Worm (Caenorhabditis elegans) whole organism, mixed stage, embryonic: Measurements from ENCODE around the gene Y39B6A.41.

Experiments used
- bed-3 ChIP-seq: fragments of 200-800 bp; sonication (Bioruptor generic); optimal IDR thresholded peaks from 3 replicates; lab custom pipeline; 2018; ENCODE audit warnings: mild to moderate bottlenecking, missing genetic modification characterization, moderate library complexity, missing compliant biosample characterization
- blmp-1 ChIP-seq: fragments of 150-350 bp; optimal IDR thresholded peaks from 2 replicates; lab custom pipeline; 2014; ENCODE audit warnings: missing biosample characterization, missing genetic modification characterization
- ceh-39 ChIP-seq: fragments of 150-350 bp; optimal IDR thresholded peaks from 2 replicates; lab custom pipeline; 2014; ENCODE audit warnings: missing biosample characterization, missing genetic modification characterization
- ceh-43 ChIP-seq: fragments of 200-800 bp; sonication (Bioruptor generic); optimal IDR thresholded peaks from 2 replicates; lab custom pipeline; 2018; ENCODE audit warnings: mild to moderate bottlenecking, missing genetic modification characterization, moderate library complexity, missing compliant biosample characterization
- ceh-83 ChIP-seq: fragments of 200-800 bp; sonication (Bioruptor generic); optimal IDR thresholded peaks from 2 replicates; lab custom pipeline; 2018; ENCODE audit warnings: mild to moderate bottlenecking, missing genetic modification characterization, missing compliant biosample characterization
- ces-1 ChIP-seq: fragments of 150-350 bp; optimal IDR thresholded peaks from 2 replicates; lab custom pipeline; 2014; ENCODE audit warnings: missing biosample characterization, missing genetic modification reagents, missing genetic modification characterization
- cnd-1 ChIP-seq: fragments of 200-800 bp; sonication (Bioruptor generic); optimal IDR thresholded peaks from 2 replicates; lab custom pipeline; 2018; ENCODE audit warnings: mild to moderate bottlenecking, missing genetic modification characterization, missing compliant biosample characterization
- drap-1 ChIP-seq: fragments of 200-800 bp; sonication (Bioruptor generic); optimal IDR thresholded peaks from 3 replicates; lab custom pipeline; 2018; ENCODE audit warnings: mild to moderate bottlenecking, missing genetic modification characterization, missing compliant biosample characterization
- elt-1 ChIP-seq: sonication (generic microtip); optimal IDR thresholded peaks from 2 replicates; lab custom pipeline; 2017; ENCODE audit warnings: missing genetic modification characterization, mild to moderate bottlenecking, missing compliant biosample characterization, antibody characterized with exemption, moderate library complexity, borderline replicate concordance; ENCODE audit not compliant: insufficient read depth
- elt-3 ChIP-seq: fragments of 150-350 bp; optimal IDR thresholded peaks from 2 replicates; lab custom pipeline; 2014; ENCODE audit warnings: missing biosample characterization, missing genetic modification characterization
- ham-2 ChIP-seq: fragments of 200-800 bp; sonication (Bioruptor generic); optimal IDR thresholded peaks from 2 replicates; lab custom pipeline; 2018; ENCODE audit warnings: mild to moderate bottlenecking, missing genetic modification characterization, missing compliant biosample characterization
- hlh-1 ChIP-seq: fragments of 150-350 bp; optimal IDR thresholded peaks from 2 replicates; lab custom pipeline; 2014; ENCODE audit warnings: missing biosample characterization, missing genetic modification reagents, missing genetic modification characterization
- lin-13 ChIP-seq: fragments of 150-350 bp; optimal IDR thresholded peaks from 2 replicates; lab custom pipeline; 2014; ENCODE audit warnings: missing biosample characterization, missing genetic modification characterization
- lin-32 ChIP-seq: fragments of 200-800 bp; sonication (Bioruptor generic); optimal IDR thresholded peaks from 2 replicates; lab custom pipeline; 2018; ENCODE audit warnings: mild to moderate bottlenecking, missing genetic modification characterization, missing compliant biosample characterization
- lsy-2 ChIP-seq: fragments of 150-350 bp; optimal IDR thresholded peaks from 2 replicates; lab custom pipeline; 2014; ENCODE audit warnings: missing biosample characterization, missing genetic modification characterization
- mab-5 ChIP-seq: fragments of 150-350 bp; optimal IDR thresholded peaks from 2 replicates; lab custom pipeline; 2014; ENCODE audit warnings: missing biosample characterization, missing genetic modification characterization
- mls-2 ChIP-seq: sonication (generic microtip); optimal IDR thresholded peaks from 2 replicates; lab custom pipeline; 2016; ENCODE audit warnings: mild to moderate bottlenecking, missing genetic modification characterization, moderate library complexity, missing compliant biosample characterization
- nhr-2 ChIP-seq: fragments of 150-350 bp; optimal IDR thresholded peaks from 2 replicates; lab custom pipeline; 2014; ENCODE audit warnings: missing biosample characterization, missing genetic modification characterization
- nhr-237 ChIP-seq: fragments of 150-350 bp; optimal IDR thresholded peaks from 2 replicates; lab custom pipeline; 2014; ENCODE audit warnings: missing biosample characterization, missing genetic modification characterization
- nhr-28 ChIP-seq: fragments of 150-350 bp; optimal IDR thresholded peaks from 2 replicates; lab custom pipeline; 2014; ENCODE audit warnings: missing biosample characterization, missing genetic modification characterization
- pha-4 ChIP-seq: fragments of 150-350 bp; optimal IDR thresholded peaks from 2 replicates; lab custom pipeline; 2018; ENCODE audit warnings: missing biosample characterization, missing genetic modification reagents, missing genetic modification characterization
- sem-2 ChIP-seq: fragments of 200-800 bp; sonication (Bioruptor generic); optimal IDR thresholded peaks from 2 replicates; lab custom pipeline; 2018; ENCODE audit warnings: mild to moderate bottlenecking, missing genetic modification characterization, missing compliant biosample characterization
- snpc-4 ChIP-seq: fragments of 150-350 bp; optimal IDR thresholded peaks from 2 replicates; lab custom pipeline; 2014; ENCODE audit warnings: missing biosample characterization, missing genetic modification characterization
- sptf-1 ChIP-seq: sonication (generic microtip); optimal IDR thresholded peaks from 2 replicates; lab custom pipeline; 2017; ENCODE audit warnings: mild to moderate bottlenecking, missing genetic modification characterization, moderate library complexity, missing compliant biosample characterization
- tbx-8 ChIP-seq: fragments of 200-800 bp; sonication (Bioruptor generic); optimal IDR thresholded peaks from 2 replicates; lab custom pipeline; 2018; ENCODE audit warnings: mild to moderate bottlenecking, missing genetic modification characterization, moderate library complexity, missing compliant biosample characterization
- unc-120 ChIP-seq: sonication (generic microtip); optimal IDR thresholded peaks from 2 replicates; lab custom pipeline; 2017; ENCODE audit warnings: missing genetic modification characterization, missing compliant biosample characterization; ENCODE audit not compliant: poor library complexity, severe bottlenecking
- unc-39 ChIP-seq: fragments of 150-350 bp; optimal IDR thresholded peaks from 2 replicates; lab custom pipeline; 2014; ENCODE audit warnings: missing biosample characterization, missing genetic modification characterization
- unc-62 ChIP-seq: fragments of 150-350 bp; optimal IDR thresholded peaks from 2 replicates; lab custom pipeline; 2014; ENCODE audit warnings: missing biosample characterization, missing genetic modification reagents, missing genetic modification characterization
- ztf-11 ChIP-seq: fragments of 150-350 bp; optimal IDR thresholded peaks from 2 replicates; lab custom pipeline; 2014; ENCODE audit warnings: missing biosample characterization, missing genetic modification characterization

The Y39B6A.41 gene

DNA sequence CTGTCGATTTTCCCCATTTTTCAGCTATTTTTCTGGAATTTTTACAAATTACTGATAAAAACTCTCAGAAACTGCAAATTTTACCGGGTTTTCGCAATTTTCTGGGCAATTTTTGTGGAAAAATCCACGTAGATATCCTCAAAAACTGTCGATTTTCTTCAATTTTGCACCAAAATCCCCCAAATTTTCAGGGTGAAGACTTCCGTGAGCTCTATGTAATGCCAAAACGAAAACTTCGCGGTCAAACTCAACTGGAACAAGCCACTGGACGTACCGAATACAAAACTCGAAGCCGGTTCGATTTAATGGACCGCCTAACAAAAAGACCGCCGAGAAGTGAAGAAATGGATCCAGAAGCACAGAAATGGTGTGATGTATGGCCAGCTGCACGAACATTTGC lies 4.0 kb upstream of the Y39B6A.41 start:
- TF ChIP-seq unc-120 (tag; lab: Kevin White, UChicago) (no peak), bed-3 (GFP tag; lab: Kevin White, UChicago) (no peak), sptf-1 (tag; lab: Kevin White, UChicago) (no peak), ham-2 (GFP tag; lab: Kevin White, UChicago) (no peak), ceh-43 (GFP tag; lab: Kevin White, UChicago) (no peak), nhr-2 (tag; lab: Kevin White, UChicago) (no peak), elt-3 (tag; lab: Kevin White, UChicago) (no peak), ces-1 (GFP tag; lab: Kevin White, UChicago) (no peak)

DNA sequence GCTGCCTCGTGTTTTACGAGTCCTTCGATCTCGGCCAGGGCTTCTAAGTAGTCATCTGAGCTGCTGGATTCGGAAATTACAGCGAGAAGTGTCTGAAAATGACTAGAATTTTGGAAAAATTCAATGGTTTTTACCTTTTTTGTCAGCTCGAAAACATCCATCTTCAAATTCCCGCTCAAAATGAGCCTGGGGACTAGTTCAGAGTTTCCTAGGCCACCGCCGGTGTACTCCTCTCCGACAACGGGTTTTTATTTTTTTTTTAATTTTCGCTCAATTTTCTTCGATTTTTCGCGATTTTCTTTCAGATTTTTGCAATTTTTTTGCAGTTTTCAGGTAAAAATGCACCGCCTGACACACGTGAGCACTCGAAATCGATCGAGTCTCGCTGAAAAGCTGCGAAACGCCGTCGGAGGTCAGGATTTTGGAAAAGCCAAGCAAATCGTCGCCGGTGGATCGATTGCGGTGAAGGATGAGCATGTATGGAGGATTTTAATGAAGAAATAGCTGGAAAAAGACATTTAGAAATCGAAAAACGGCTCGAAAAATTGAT lies 3.3 kb upstream of the Y39B6A.41 start, which contains the start of the genes mrps-35 and sws-1:
Gene mrps-35 (plus strand): TSS at position 327 of the 550 bp plus-strand sequence.
Gene sws-1 (minus strand): TSS at position 500 of the 550 bp plus-strand sequence.
- TF ChIP-seq drap-1 (peak; percentile 24), sem-2 (GFP tag; lab: Kevin White, UChicago) (no peak), blmp-1 (tag; lab: Kevin White, UChicago) (no peak), snpc-4 (no peak), lin-13 (tag; lab: Kevin White, UChicago) (peak; percentile 13), ceh-39 (tag; lab: Kevin White, UChicago) (no peak), sptf-1 (tag; lab: Kevin White, UChicago) (peak; percentile 39), nhr-237 (tag; lab: Kevin White, UChicago) (no peak), unc-39 (tag; lab: Kevin White, UChicago) (peak; percentile 21), ztf-11 (tag; lab: Kevin White, UChicago) (no peak), lsy-2 (tag; lab: Kevin White, UChicago) (no peak)

DNA sequence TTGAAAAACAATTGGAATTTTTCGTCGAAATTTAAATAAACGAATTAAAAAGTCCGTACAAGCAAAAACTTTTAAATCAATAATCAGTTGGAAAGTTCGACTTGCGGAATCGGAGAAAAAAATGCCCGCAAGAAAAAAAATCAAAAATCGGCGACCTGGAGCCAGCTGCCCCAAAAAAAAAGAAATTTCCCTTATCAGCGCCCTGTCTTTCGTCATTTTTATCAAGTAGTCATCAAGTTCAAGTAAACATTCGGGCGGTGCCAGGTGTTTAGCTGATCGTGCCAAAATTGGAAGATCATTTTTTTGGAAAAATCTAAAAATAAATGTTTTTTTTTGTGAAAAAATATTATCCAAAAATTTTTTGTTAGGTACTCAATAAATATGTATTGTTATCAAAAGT lies 525 bp upstream of the Y39B6A.41 start:
- TF ChIP-seq ceh-83 (no peak), mls-2 (no peak), ztf-11 (tag; lab: Kevin White, UChicago) (no peak), elt-3 (tag; lab: Kevin White, UChicago) (no peak), ceh-43 (GFP tag; lab: Kevin White, UChicago) (no peak), ces-1 (GFP tag; lab: Kevin White, UChicago) (no peak), elt-1 (tag; lab: Kevin White, UChicago) (no peak), sptf-1 (tag; lab: Kevin White, UChicago) (no peak), nhr-28 (no peak), pha-4 (tag; lab: Kevin White, UChicago) (no peak), unc-120 (tag; lab: Kevin White, UChicago) (no peak), lin-13 (tag; lab: Kevin White, UChicago) (no peak), ham-2 (GFP tag; lab: Kevin White, UChicago) (no peak), sem-2 (GFP tag; lab: Kevin White, UChicago) (no peak), nhr-2 (tag; lab: Kevin White, UChicago) (no peak), lin-32 (GFP tag; lab: Kevin White, UChicago) (no peak)

DNA sequence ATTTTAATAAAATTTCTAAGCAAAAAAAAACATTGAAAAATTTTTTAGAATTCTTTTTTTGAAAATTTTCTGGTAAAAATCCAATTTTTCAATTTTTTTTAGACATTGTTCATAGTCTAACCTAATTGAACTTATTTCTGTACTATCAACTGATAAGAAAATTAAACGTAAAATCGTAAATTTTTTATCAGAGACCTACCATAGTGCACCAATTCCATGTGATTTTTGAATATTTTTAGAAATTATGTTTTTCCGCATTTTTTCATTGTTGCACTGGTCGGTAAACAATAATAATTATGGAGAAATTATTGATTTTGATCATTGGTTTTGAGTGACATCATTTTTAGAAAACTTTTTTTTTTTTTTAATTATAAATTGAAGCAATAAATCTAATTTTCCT lies 1.2 kb downstream of the Y39B6A.41 start:
- TF ChIP-seq sptf-1 (tag; lab: Kevin White, UChicago) (no peak), unc-120 (tag; lab: Kevin White, UChicago) (no peak), mab-5 (tag; lab: Kevin White, UChicago) (no peak), nhr-2 (tag; lab: Kevin White, UChicago) (no peak), unc-39 (tag; lab: Kevin White, UChicago) (no peak), ceh-43 (GFP tag; lab: Kevin White, UChicago) (no peak)

DNA sequence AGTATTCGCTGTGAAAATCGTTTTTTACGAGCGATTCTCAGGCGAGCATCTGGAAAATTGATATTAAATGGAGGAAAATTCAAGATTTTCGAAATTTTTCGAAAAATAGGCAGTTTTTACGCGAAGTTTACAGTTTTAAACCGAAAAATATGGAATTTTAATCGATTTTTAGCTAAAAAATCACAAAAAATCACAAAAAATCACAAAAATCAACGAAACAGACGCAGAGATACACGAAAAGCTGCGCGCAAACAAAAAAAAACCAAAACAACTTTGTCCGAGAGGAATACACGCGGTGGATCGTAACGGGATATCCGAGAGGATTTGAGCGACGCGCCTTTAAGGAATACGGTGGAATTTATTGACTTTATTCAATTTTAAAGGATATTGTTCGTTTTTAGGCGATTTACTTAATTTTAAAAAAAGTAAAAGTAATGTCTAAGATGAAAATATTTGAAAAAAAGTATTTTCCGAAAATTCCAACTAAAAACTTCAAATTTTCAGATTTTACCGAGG lies 8.1 kb downstream of the Y39B6A.41 start, which contains the start of gene Y39B6A.42:
Gene Y39B6A.42 (minus strand): TSS at position 51 of the 516 bp plus-strand sequence.
- no peak for TF ChIP-seq tbx-8
- no peak for TF ChIP-seq ceh-39 (tag; lab: Kevin White, UChicago)
- TF ChIP-seq lin-32 (GFP tag; lab: Kevin White, UChicago), result no peak
- TF ChIP-seq lin-13 (tag; lab: Kevin White, UChicago), result no peak
- TF ChIP-seq elt-1 (tag; lab: Kevin White, UChicago), result no peak
- TF ChIP-seq lsy-2 (tag; lab: Kevin White, UChicago), result no peak
- TF ChIP-seq unc-62 (GFP tag; lab: Kevin White, UChicago), result no peak
- TF ChIP-seq hlh-1 (tag; lab: Kevin White, UChicago), result no peak
- no peak for TF ChIP-seq nhr-2 (tag; lab: Kevin White, UChicago)
- TF ChIP-seq unc-120 (tag; lab: Kevin White, UChicago), result no peak
- TF ChIP-seq mls-2, result no peak
- no peak for TF ChIP-seq ham-2 (GFP tag; lab: Kevin White, UChicago)
- TF ChIP-seq cnd-1 (tag; lab: Kevin White, UChicago), result no peak
- no peak for TF ChIP-seq sem-2 (GFP tag; lab: Kevin White, UChicago)
- no peak for TF ChIP-seq sptf-1 (tag; lab: Kevin White, UChicago)
- no peak for TF ChIP-seq nhr-237 (tag; lab: Kevin White, UChicago)
- TF ChIP-seq snpc-4, result no peak
